Worm (Caenorhabditis elegans) whole organism, L4/young adult: ENCODE data around the gene F41E6.5.

Source experiments
- dao-5 ChIP-seq: sonication (generic microtip); optimal IDR thresholded peaks from 2 replicates; lab custom pipeline; 2016; ENCODE audit warnings: missing genotype, missing genetic modification characterization, moderate library complexity, missing compliant biosample characterization
- him-1 ChIP-seq: sonication (generic microtip); optimal IDR thresholded peaks from 2 replicates; lab custom pipeline; 2016; ENCODE audit warnings: missing genotype, missing genetic modification reagents, missing genetic modification characterization, missing compliant biosample characterization

DNA sequence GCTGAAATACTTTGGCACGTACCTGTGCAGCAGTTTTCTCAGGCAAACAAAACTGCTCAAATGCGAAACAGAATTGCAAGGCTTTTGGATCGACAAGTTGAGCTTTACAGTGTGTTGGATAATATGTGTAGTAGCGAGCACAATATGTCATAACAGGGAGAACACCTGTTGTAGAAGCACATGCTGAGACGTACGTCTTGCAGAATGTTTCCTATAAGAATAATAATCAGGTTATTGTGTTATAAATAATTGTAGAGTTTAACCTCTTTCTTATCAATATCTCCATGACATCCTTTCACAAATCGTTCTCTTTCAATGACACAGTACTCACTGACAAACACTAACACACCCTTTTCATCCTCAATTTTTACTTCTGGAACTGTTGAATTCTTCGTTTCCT, 24.3 kb downstream of the F41E6.5 start:
- no peak for TF ChIP-seq dao-5
- TF ChIP-seq him-1 (tag; lab: Kevin White, UChicago) = no peak
